Worm (Caenorhabditis elegans): Measurements from ENCODE around the gene F57G12.1.

The F57G12.1 gene

ce11 chrX:12171631-12172348, at the start of gene F57G12.1 (continued):
- peak; percentile 28 for TF ChIP-seq repo-1 (tag; optimal IDR thresholded peaks at IDR 0.05)
- TF ChIP-seq F33H1.4 (GFP tag; IDR thresholded peaks at IDR 0.05): no peak
- no peak for TF ChIP-seq tbx-9 (tag; optimal IDR thresholded peaks at IDR 0.05; ENCODE audit: borderline replicate concordance)
- no peak for TF ChIP-seq unc-130 (GFP tag; optimal IDR thresholded peaks at IDR 0.05)
- TF ChIP-seq cebp-1 (GFP tag; IDR thresholded peaks at IDR 0.05): 0 out of 2 replicates have a peak, but pooled peaks have one; percentile 14
- TF ChIP-seq cebp-1 (tag; optimal IDR thresholded peaks at IDR 0.05): peak; percentile 80
- no peak for TF ChIP-seq snpc-4 (GFP tag; optimal IDR thresholded peaks at IDR 0.05)
- peak in 1 of 4 experiments; percentile 50 for TF ChIP-seq snpc-4 (tag; optimal IDR thresholded peaks at IDR 0.05)
- peak; percentile 77 for TF ChIP-seq gei-17 (GFP tag; optimal IDR thresholded peaks at IDR 0.05)
- TF ChIP-seq dox-1 (GFP tag; IDR thresholded peaks at IDR 0.05): peak; percentile 65; the same call in 1 of the 2 replicates
- no peak for TF ChIP-seq ztf-18 (tag; optimal IDR thresholded peaks at IDR 0.05)
- peak; percentile 63 for TF ChIP-seq F52B5.7 (tag; optimal IDR thresholded peaks at IDR 0.05)
- TF ChIP-seq him-1 (tag; optimal IDR thresholded peaks at IDR 0.05): no peak
- no peak for TF ChIP-seq mel-28 (tag; optimal IDR thresholded peaks at IDR 0.05; ENCODE audit: borderline replicate concordance)
- TF ChIP-seq dpl-1 (GFP tag; optimal IDR thresholded peaks at IDR 0.05): no peak
- no peak for TF ChIP-seq bed-1 (GFP tag; IDR thresholded peaks at IDR 0.05)
- no peak for TF ChIP-seq lin-54 (GFP tag; optimal IDR thresholded peaks at IDR 0.05)
- no peak for TF ChIP-seq nhr-27 (tag; optimal IDR thresholded peaks at IDR 0.05)
- TF ChIP-seq F39B2.1 (GFP tag; IDR thresholded peaks at IDR 0.05): no peak
- peak; percentile 24 for TF ChIP-seq lsy-27 (tag; optimal IDR thresholded peaks at IDR 0.05; ENCODE audit: borderline replicate concordance, insufficient read depth)
- peak; percentile 38 for TF ChIP-seq sdz-38 (tag; optimal IDR thresholded peaks at IDR 0.05)
- peak; percentile 69 for TF ChIP-seq ceh-27 (GFP tag; optimal IDR thresholded peaks at IDR 0.05)
- no peak for TF ChIP-seq efl-1 (GFP tag; optimal IDR thresholded peaks at IDR 0.05)
- TF ChIP-seq rcor-1 (GFP tag; IDR thresholded peaks at IDR 0.05): peak; percentile 22; the same call in 1 of the 2 replicates
- TF ChIP-seq somi-1 (GFP tag; optimal IDR thresholded peaks at IDR 0.05): peak; percentile 22
- TF ChIP-seq aptf-3 (GFP tag; IDR thresholded peaks at IDR 0.05): no peak
- TF ChIP-seq hlh-26 (GFP tag; conservative IDR thresholded peaks at IDR 0.05): no peak
- no peak for TF ChIP-seq lag-1 (GFP tag; IDR thresholded peaks at IDR 0.05)
- 0 out of 2 replicates have a peak, but pooled peaks have one; percentile 46 for TF ChIP-seq ekl-4 (GFP tag; IDR thresholded peaks at IDR 0.05)
- no peak for TF ChIP-seq dpff-1 (tag; optimal IDR thresholded peaks at IDR 0.05)
- no peak for TF ChIP-seq madf-3 (GFP tag; IDR thresholded peaks at IDR 0.05)
- no peak for TF ChIP-seq Y79H2A.3 (GFP tag; conservative IDR thresholded peaks at IDR 0.05)

ce11 chrX:12219477-12219876, 48.0 kb upstream of the F57G12.1 start, which contains the start of gene cest-8:
Gene cest-8, plus strand, starts transcription at chrX:12219660.
- TF ChIP-seq ztf-18 (tag; optimal IDR thresholded peaks at IDR 0.05) (no peak), nfya-1 (tag; optimal IDR thresholded peaks at IDR 0.05; ENCODE audit: borderline replicate concordance, insufficient read depth) (no peak), cebp-2 (GFP tag; IDR thresholded peaks at IDR 0.05) (no peak), ekl-4 (GFP tag; IDR thresholded peaks at IDR 0.05) (no peak), F33H1.4 (GFP tag; IDR thresholded peaks at IDR 0.05) (no peak), K12H6.12 (tag; optimal IDR thresholded peaks at IDR 0.05) (no peak), lin-35 (GFP tag; optimal IDR thresholded peaks at IDR 0.05) (no peak), lir-1 (GFP tag; conservative IDR thresholded peaks at IDR 0.05) (no peak), dpff-1 (tag; optimal IDR thresholded peaks at IDR 0.05) (no peak), F49E8.2 (tag; optimal IDR thresholded peaks at IDR 0.05; ENCODE audit: insufficient read depth) (no peak), madf-3 (GFP tag; IDR thresholded peaks at IDR 0.05) (no peak), hrde-1 (tag; optimal IDR thresholded peaks at IDR 0.05; ENCODE audit: borderline replicate concordance) (no peak), hlh-12 (tag; optimal IDR thresholded peaks at IDR 0.05) (no peak), him-1 (tag; optimal IDR thresholded peaks at IDR 0.05) (no peak), somi-1 (GFP tag; optimal IDR thresholded peaks at IDR 0.05) (no peak), ets-4 (GFP tag; optimal IDR thresholded peaks at IDR 0.05) (no peak), snpc-4 (GFP tag; optimal IDR thresholded peaks at IDR 0.05) (no peak), snpc-4 (tag; optimal IDR thresholded peaks at IDR 0.05) (no peak), F37B4.10 (GFP tag; IDR thresholded peaks at IDR 0.05) (no peak), repo-1 (tag; optimal IDR thresholded peaks at IDR 0.05) (no peak), egl-18 (GFP tag; IDR thresholded peaks at IDR 0.05) (no peak)
